Worm (Caenorhabditis elegans): ENCODE results near the gene bath-28.
A peak's percentile ranks its signal among the peaks of the same experiment; 100 is the strongest.

Gene bath-28

DNA sequence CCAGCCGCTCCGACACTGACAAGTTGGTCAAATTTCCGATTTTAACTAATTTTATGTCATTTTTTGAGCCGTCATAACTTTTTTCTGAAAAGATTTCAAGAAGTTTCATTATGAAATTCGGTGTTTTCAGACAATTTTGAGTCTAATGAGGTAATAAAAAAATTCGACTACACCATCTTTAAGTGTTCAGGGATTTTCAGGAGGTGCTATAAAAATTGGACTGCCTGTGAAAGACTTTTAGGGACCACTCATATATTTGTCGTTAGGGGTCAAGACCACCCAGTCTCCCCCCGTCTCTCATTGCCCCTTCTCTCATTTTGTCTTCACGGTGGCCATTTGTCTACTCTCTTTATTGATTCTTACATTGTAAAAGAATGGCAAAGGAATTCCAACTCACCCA lies 30.0 kb upstream of the bath-28 start, which contains the start of gene bath-10:
Gene bath-10, plus strand, starts transcription at position 301 of the 400 bp plus-strand sequence.
- TF ChIP-seq tbx-2 (tag; optimal IDR thresholded peaks at IDR 0.05) (no peak), lin-13 (GFP tag; optimal IDR thresholded peaks at IDR 0.05) (no peak), blmp-1 (tag; optimal IDR thresholded peaks at IDR 0.05) (no peak), lin-15B (tag; optimal IDR thresholded peaks at IDR 0.05) (no peak)

DNA sequence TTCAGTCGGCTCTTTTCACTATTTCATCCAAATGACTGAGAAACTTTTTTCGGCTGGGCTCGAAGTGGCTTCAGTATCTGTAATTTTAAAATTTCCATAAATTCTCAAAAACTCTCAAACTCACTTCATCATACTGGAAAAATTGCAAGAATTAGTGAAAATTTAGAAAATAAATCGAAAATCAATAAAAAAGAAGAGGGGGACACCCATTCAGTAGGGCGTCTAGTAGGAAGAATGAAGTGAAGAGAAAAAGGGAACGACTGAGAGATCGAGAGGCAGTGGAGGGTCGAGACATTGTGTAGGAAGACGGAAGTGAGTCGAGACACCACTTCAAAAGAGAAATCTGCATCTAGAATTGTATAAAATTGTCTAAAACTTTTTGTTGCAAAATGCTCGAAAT lies 29.1 kb upstream of the bath-28 start:
- TF ChIP-seq tlp-1 (tag; optimal IDR thresholded peaks at IDR 0.05) (no peak), ceh-63 (GFP tag; optimal IDR thresholded peaks at IDR 0.05) (no peak), nhr-76 (tag; optimal IDR thresholded peaks at IDR 0.05) (no peak), efl-1 (optimal IDR thresholded peaks at IDR 0.05) (peak in 1 of 2 experiments; percentile 4), efl-1 (GFP tag; optimal IDR thresholded peaks at IDR 0.05 in 1 of 2) (no peak), ceh-90 (tag; optimal IDR thresholded peaks at IDR 0.05) (no peak), nhr-12 (tag; optimal IDR thresholded peaks at IDR 0.05) (no peak), blmp-1 (tag; optimal IDR thresholded peaks at IDR 0.05) (peak; percentile 8), fkh-4 (tag; optimal IDR thresholded peaks at IDR 0.05; ENCODE audit: borderline replicate concordance) (no peak), egl-27 (tag; optimal IDR thresholded peaks at IDR 0.05) (no peak), ceh-88 (GFP tag; IDR thresholded peaks at IDR 0.05) (no peak), elt-3 (tag; optimal IDR thresholded peaks at IDR 0.05) (no peak)

DNA sequence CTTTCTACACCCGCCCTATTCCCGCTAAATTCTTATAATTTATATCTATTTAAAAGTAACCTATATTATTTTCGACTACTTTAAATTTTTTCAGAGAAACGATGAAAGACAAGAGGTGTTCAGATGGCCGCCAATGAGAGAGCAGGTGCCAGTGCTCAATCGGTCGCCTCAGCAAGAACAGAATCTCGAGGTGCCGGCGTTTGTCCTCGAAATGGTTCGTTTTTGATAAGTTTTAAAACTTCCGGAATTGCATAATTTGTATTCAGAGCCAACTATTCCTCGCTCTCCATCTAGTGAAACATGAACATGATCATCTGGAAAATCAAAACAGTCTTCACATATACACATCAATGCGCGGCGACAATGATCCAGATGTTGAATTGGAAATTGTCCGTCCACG lies 26.2 kb upstream of the bath-28 start, which contains the start of gene bath-23:
Gene bath-23, plus strand, starts transcription at position 301 of the 400 bp plus-strand sequence.
- TF ChIP-seq lin-39 (tag; optimal IDR thresholded peaks at IDR 0.05) (no peak), hpl-2 (GFP tag; optimal IDR thresholded peaks at IDR 0.05) (no peak), skn-1 (tag; optimal IDR thresholded peaks at IDR 0.05) (no peak), lin-35 (GFP tag; optimal IDR thresholded peaks at IDR 0.05) (no peak), fkh-8 (tag; optimal IDR thresholded peaks at IDR 0.05) (no peak), nhr-77 (tag; optimal IDR thresholded peaks at IDR 0.05) (no peak), ztf-11 (tag; optimal IDR thresholded peaks at IDR 0.05) (no peak), snu-23 (GFP tag; optimal IDR thresholded peaks at IDR 0.05) (no peak), vab-15 (tag; optimal IDR thresholded peaks at IDR 0.05) (no peak), pax-3 (tag; optimal IDR thresholded peaks at IDR 0.05) (no peak), elt-3 (tag; optimal IDR thresholded peaks at IDR 0.05) (no peak)

DNA sequence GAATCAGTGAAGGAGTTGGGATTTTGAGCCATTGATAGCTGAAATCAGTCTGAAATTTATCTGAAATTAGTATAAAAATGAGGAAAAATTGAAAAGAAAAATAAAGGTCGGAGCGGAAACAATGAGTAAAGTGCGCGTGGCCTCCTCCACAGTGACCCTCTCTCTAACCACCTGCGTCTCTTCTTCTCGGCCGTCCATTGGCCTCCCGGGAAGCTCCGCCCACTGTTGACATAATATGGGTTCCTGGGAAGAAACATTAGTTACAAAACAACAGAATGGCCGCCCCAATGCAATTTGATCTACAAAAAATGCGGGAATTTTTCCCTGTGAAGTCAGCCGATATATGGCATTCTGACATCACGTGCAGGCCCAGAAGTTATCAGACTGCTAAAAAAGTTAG lies 25.3 kb upstream of the bath-28 start, which contains the start of gene Y49F6C.8:
Gene Y49F6C.8, minus strand, starts transcription at position 51 of the 400 bp plus-strand sequence.
- no peak for TF ChIP-seq efl-1 (optimal IDR thresholded peaks at IDR 0.05)
- peak in 1 of 2 experiments; percentile 33 for TF ChIP-seq efl-1 (GFP tag; optimal IDR thresholded peaks at IDR 0.05 in 1 of 2)
- no peak for TF ChIP-seq snu-23 (GFP tag; optimal IDR thresholded peaks at IDR 0.05)
- peak; percentile 38 to 50 for TF ChIP-seq lsy-2 (tag; optimal IDR thresholded peaks at IDR 0.05)
- peak; percentile 4 for TF ChIP-seq rnt-1 (tag; optimal IDR thresholded peaks at IDR 0.05)

DNA sequence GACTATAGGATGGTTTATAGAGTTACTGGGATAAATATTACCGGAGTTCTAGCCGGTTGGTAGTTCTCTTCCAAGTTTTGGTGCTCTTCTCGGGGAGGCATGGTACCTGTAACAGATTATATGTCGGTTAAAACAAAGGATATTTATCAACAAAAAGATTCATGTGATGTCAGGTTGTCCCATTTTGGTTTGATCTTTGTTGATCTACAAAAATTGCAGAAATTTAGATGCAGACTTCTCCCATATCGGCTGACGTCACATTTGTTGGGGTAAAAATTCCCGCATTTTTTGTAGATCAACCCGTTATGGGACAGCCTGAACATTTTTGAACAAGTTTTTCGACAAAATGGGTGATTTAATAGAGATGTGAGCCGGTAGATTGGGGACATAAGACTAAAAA lies 23.3 kb upstream of the bath-28 start, which contains the start of gene Y49F6C.7:
Gene Y49F6C.7, minus strand, starts transcription at position 101 of the 400 bp plus-strand sequence.
- TF ChIP-seq mep-1 (tag; optimal IDR thresholded peaks at IDR 0.05) = no peak
- TF ChIP-seq xbp-1 (tag; optimal IDR thresholded peaks at IDR 0.05) = no peak
- no peak for TF ChIP-seq aha-1 (tag; optimal IDR thresholded peaks at IDR 0.05)
- no peak for TF ChIP-seq grh-1 (GFP tag; IDR thresholded peaks at IDR 0.05)
- TF ChIP-seq ztf-4 (tag; optimal IDR thresholded peaks at IDR 0.05) = no peak
- no peak for TF ChIP-seq zip-4 (GFP tag; optimal IDR thresholded peaks at IDR 0.05)
- TF ChIP-seq C34B4.2 (tag; optimal IDR thresholded peaks at IDR 0.05) = no peak
- TF ChIP-seq lin-13 (GFP tag; optimal IDR thresholded peaks at IDR 0.05) = no peak
- no peak for TF ChIP-seq nhr-47 (tag; optimal IDR thresholded peaks at IDR 0.05)
- TF ChIP-seq pag-3 (tag; optimal IDR thresholded peaks at IDR 0.05; ENCODE audit: borderline replicate concordance, insufficient read depth) = no peak
- TF ChIP-seq tlp-1 (tag; optimal IDR thresholded peaks at IDR 0.05) = no peak
- no peak for TF ChIP-seq lin-39 (tag; optimal IDR thresholded peaks at IDR 0.05)
- TF ChIP-seq unc-130 (tag; optimal IDR thresholded peaks at IDR 0.05) = no peak
- TF ChIP-seq nhr-28 (tag; optimal IDR thresholded peaks at IDR 0.05) = no peak
- no peak for TF ChIP-seq nhr-77 (tag; optimal IDR thresholded peaks at IDR 0.05)
- no peak for TF ChIP-seq efl-1 (optimal IDR thresholded peaks at IDR 0.05)
- TF ChIP-seq efl-1 (GFP tag; optimal IDR thresholded peaks at IDR 0.05 in 1 of 2) = no peak
- TF ChIP-seq C16A3.4 (tag; optimal IDR thresholded peaks at IDR 0.05) = no peak

All from whole organism, L1 larva.